Fruit fly (Drosophila melanogaster) whole organism, embryonic: ENCODE measurements around the gene Acp76A.

Experiments
- Ada2b ChIP-seq: fragments of 200-800 bp; sonication (Bioruptor generic); IDR thresholded peaks from 2 replicates; pipeline ENCODE4 v1.3.6; 2022; ENCODE audit warnings: missing biosample characterization, missing genetic modification characterization
- CG10267 ChIP-seq: fragments of 200-800 bp; sonication (Bioruptor generic); optimal IDR thresholded peaks from 2 replicates; lab custom pipeline; 2018; ENCODE audit warnings: missing biosample characterization, mild to moderate bottlenecking, missing genetic modification characterization, moderate library complexity
- CG10321 ChIP-seq: fragments of 200-800 bp; sonication (Bioruptor generic); IDR thresholded peaks from 2 replicates; pipeline ENCODE4 v1.3.6; 2022; ENCODE audit warnings: missing biosample characterization, missing genetic modification characterization
- CG10654 ChIP-seq: fragments of 200-800 bp; sonication (Bioruptor generic); optimal IDR thresholded peaks from 2 replicates; lab custom pipeline; 2016; ENCODE audit warnings: missing biosample characterization, missing genetic modification characterization
- CG11504 ChIP-seq: fragments of 200-800 bp; sonication (Bioruptor generic); optimal IDR thresholded peaks from 3 replicates; lab custom pipeline; 2019; ENCODE audit warnings: missing biosample characterization, mild to moderate bottlenecking, missing genetic modification characterization, moderate library complexity
- CG11560 ChIP-seq: fragments of 200-800 bp; sonication (Bioruptor generic); IDR thresholded peaks from 3 replicates; pipeline ENCODE4 v1.3.6; 2022; ENCODE audit warnings: missing biosample characterization, missing genetic modification characterization
- CG12104 ChIP-seq: fragments of 200-800 bp; sonication (Bioruptor generic); optimal IDR thresholded peaks from 3 replicates; lab custom pipeline; 2016; ENCODE audit warnings: missing biosample characterization, missing genetic modification characterization
- CG12299 ChIP-seq: fragments of 200-800 bp; sonication (Bioruptor generic); optimal IDR thresholded peaks from 2 replicates; lab custom pipeline; 2018; ENCODE audit warnings: missing biosample characterization, mild to moderate bottlenecking, missing genetic modification characterization
- CG1233 ChIP-seq: fragments of 200-800 bp; sonication (Bioruptor generic); optimal IDR thresholded peaks from 4 replicates; lab custom pipeline; 2018; ENCODE audit warnings: missing biosample characterization, mild to moderate bottlenecking, missing genetic modification characterization
- CG15479 ChIP-seq: fragments of 200-800 bp; sonication (Bioruptor generic); optimal IDR thresholded peaks from 3 replicates; lab custom pipeline; 2019; ENCODE audit warnings: missing biosample characterization, mild to moderate bottlenecking, missing genetic modification characterization, moderate library complexity
- CG1602 ChIP-seq: fragments of 200-800 bp; sonication (Bioruptor generic); optimal IDR thresholded peaks from 3 replicates; lab custom pipeline; 2016; ENCODE audit warnings: missing biosample characterization, missing genetic modification characterization
- CG2202 ChIP-seq: fragments of 200-800 bp; sonication (Bioruptor generic); optimal IDR thresholded peaks from 2 replicates; lab custom pipeline; 2018; ENCODE audit warnings: missing biosample characterization, mild to moderate bottlenecking, missing genetic modification characterization
- CG2678 ChIP-seq: fragments of 200-800 bp; sonication (Bioruptor generic); optimal IDR thresholded peaks from 3 replicates; lab custom pipeline; 2019; ENCODE audit warnings: missing biosample characterization, mild to moderate bottlenecking, missing genetic modification characterization, moderate library complexity
- CG31224 ChIP-seq: fragments of 200-800 bp; sonication (Bioruptor generic); IDR thresholded peaks from 2 replicates; pipeline ENCODE4 v1.3.6; 2022; ENCODE audit warnings: missing biosample characterization, missing genetic modification characterization
- CG32772 ChIP-seq: fragments of 200-800 bp; sonication (Bioruptor generic); IDR thresholded peaks from 2 replicates; pipeline ENCODE4 v1.3.6; 2022; ENCODE audit warnings: missing biosample characterization, missing genetic modification characterization
- CG3407 ChIP-seq: fragments of 200-800 bp; sonication (Bioruptor generic); optimal IDR thresholded peaks from 2 replicates; lab custom pipeline; 2018; ENCODE audit warnings: missing biosample characterization, mild to moderate bottlenecking, missing genetic modification characterization
- CG34224 ChIP-seq: fragments of 200-800 bp; sonication (Bioruptor generic); IDR thresholded peaks from 3 replicates; pipeline ENCODE4 v1.3.6; 2022; ENCODE audit warnings: missing biosample characterization, missing genetic modification characterization; ENCODE audit not compliant: partially characterized antibody
- CG4360 ChIP-seq: fragments of 200-800 bp; sonication (Bioruptor generic); IDR thresholded peaks from 2 replicates; pipeline ENCODE4 v1.3.6; 2022; ENCODE audit warnings: missing biosample characterization, missing genetic modification characterization
- CG8281 ChIP-seq: fragments of 200-800 bp; sonication (Bioruptor generic); optimal IDR thresholded peaks from 2 replicates; lab custom pipeline; 2018; ENCODE audit warnings: missing biosample characterization, mild to moderate bottlenecking, missing genetic modification characterization, moderate library complexity
- CG8290 ChIP-seq, 3 experiments: fragments of 200-800 bp; sonication (Bioruptor generic); optimal IDR thresholded peaks; 2 replicates each; lab custom pipeline; 2016 to 2019; ENCODE audit warnings: missing biosample characterization in 3 of 3, missing genetic modification characterization in 3 of 3, mild to moderate bottlenecking in 2 of 3, moderate library complexity in 1 of 3
- CG8765 ChIP-seq: fragments of 200-800 bp; sonication (Bioruptor generic); IDR thresholded peaks from 2 replicates; pipeline ENCODE4 v1.3.6; 2022; ENCODE audit warnings: missing biosample characterization, missing genetic modification characterization
- CG8944 ChIP-seq: fragments of 200-800 bp; sonication (Bioruptor generic); optimal IDR thresholded peaks from 3 replicates; lab custom pipeline; 2016; ENCODE audit warnings: missing biosample characterization, missing genetic modification characterization
- CG9817 ChIP-seq: fragments of 200-800 bp; sonication (Bioruptor generic); optimal IDR thresholded peaks from 2 replicates; lab custom pipeline; 2018; ENCODE audit warnings: missing biosample characterization, mild to moderate bottlenecking, missing genetic modification characterization, moderate library complexity
- CHES-1-like ChIP-seq: fragments of 200-800 bp; sonication (Bioruptor generic); optimal IDR thresholded peaks from 2 replicates; lab custom pipeline; 2016; ENCODE audit warnings: missing biosample characterization, missing genetic modification characterization
- CoRest ChIP-seq: fragments of 200-800 bp; sonication (Bioruptor generic); optimal IDR thresholded peaks from 3 replicates; lab custom pipeline; 2018; ENCODE audit warnings: missing biosample characterization, mild to moderate bottlenecking, missing genetic modification characterization, moderate library complexity
- Gug ChIP-seq: fragments of 200-800 bp; sonication (Bioruptor generic); IDR thresholded peaks from 4 replicates; pipeline ENCODE4 v1.3.6; 2022; ENCODE audit warnings: missing biosample characterization, missing genetic modification characterization
- Hsf ChIP-seq: fragments of 200-800 bp; sonication (Bioruptor generic); optimal IDR thresholded peaks from 3 replicates; lab custom pipeline; 2016; ENCODE audit warnings: missing biosample characterization, missing genetic modification characterization
- Sox100B ChIP-seq: fragments of 200-800 bp; sonication (Bioruptor generic); optimal IDR thresholded peaks from 3 replicates; lab custom pipeline; 2018; ENCODE audit warnings: missing biosample characterization, mild to moderate bottlenecking, missing genetic modification characterization
- Sox102F ChIP-seq: fragments of 200-800 bp; sonication (Bioruptor generic); optimal IDR thresholded peaks from 2 replicates; lab custom pipeline; 2018; ENCODE audit warnings: missing biosample characterization, mild to moderate bottlenecking, missing genetic modification characterization, moderate library complexity
- cad ChIP-seq: fragments of >200 bp; optimal IDR thresholded peaks from 2 replicates; lab custom pipeline; 2017; ENCODE audit warnings: missing biosample characterization, missing genetic modification characterization
- chif ChIP-seq, 2 experiments: fragments of 200-800 bp; sonication (Bioruptor generic); optimal IDR thresholded peaks; 3 replicates each; lab custom pipeline; 2016; ENCODE audit warnings: missing biosample characterization in 2 of 2, missing genetic modification characterization in 2 of 2
- crc ChIP-seq: fragments of 200-800 bp; sonication (Bioruptor generic); optimal IDR thresholded peaks from 2 replicates; lab custom pipeline; 2016; ENCODE audit warnings: missing biosample characterization, missing genetic modification characterization
- croc ChIP-seq: fragments of 200-800 bp; sonication (Bioruptor generic); conservative IDR thresholded peaks from 3 replicates; pipeline ENCODE4 v1.3.6; 2022; ENCODE audit warnings: missing biosample characterization, missing genetic modification characterization
- crol ChIP-seq: fragments of 200-800 bp; sonication (Bioruptor generic); IDR thresholded peaks from 2 replicates; pipeline ENCODE4 v1.3.6; 2022; ENCODE audit warnings: missing biosample characterization, missing genetic modification characterization
- disco-r ChIP-seq: fragments of 200-800 bp; sonication (Bioruptor generic); optimal IDR thresholded peaks from 2 replicates; lab custom pipeline; 2016; ENCODE audit warnings: missing biosample characterization, missing genetic modification characterization
- exex ChIP-seq: fragments of 200-800 bp; sonication (Bioruptor generic); optimal IDR thresholded peaks from 4 replicates; lab custom pipeline; 2018; ENCODE audit warnings: missing biosample characterization, mild to moderate bottlenecking, missing genetic modification characterization, moderate library complexity
- eyg ChIP-seq: fragments of 200-800 bp; sonication (Bioruptor generic); optimal IDR thresholded peaks from 3 replicates; lab custom pipeline; 2016; ENCODE audit warnings: missing biosample characterization, missing genetic modification characterization
- fd102C ChIP-seq: fragments of 200-800 bp; sonication (Bioruptor generic); optimal IDR thresholded peaks from 2 replicates; lab custom pipeline; 2018; ENCODE audit warnings: missing biosample characterization, mild to moderate bottlenecking, missing genetic modification characterization, moderate library complexity
- gcm ChIP-seq: fragments of 200-800 bp; sonication (Bioruptor generic); optimal IDR thresholded peaks from 2 replicates; lab custom pipeline; 2019; ENCODE audit warnings: missing biosample characterization, mild to moderate bottlenecking, missing genetic modification characterization, moderate library complexity
- gt ChIP-seq: fragments of 200-800 bp; sonication (Bioruptor generic); IDR thresholded peaks from 2 replicates; pipeline ENCODE4 v1.3.6; 2022; ENCODE audit warnings: missing biosample characterization, missing genetic modification characterization
- ham ChIP-seq: fragments of 200-800 bp; sonication (Bioruptor generic); IDR thresholded peaks from 2 replicates; pipeline ENCODE4 v1.3.6; 2022; ENCODE audit warnings: missing biosample characterization, missing genetic modification characterization
- ind ChIP-seq: fragments of 200-800 bp; sonication (Bioruptor generic); optimal IDR thresholded peaks from 3 replicates; lab custom pipeline; 2016; ENCODE audit warnings: missing biosample characterization, missing genetic modification characterization
- jumu ChIP-seq: fragments of 200-800 bp; sonication (Bioruptor generic); optimal IDR thresholded peaks from 3 replicates; lab custom pipeline; 2016; ENCODE audit warnings: missing biosample characterization, missing genetic modification characterization
- kay ChIP-seq: fragments of 200-800 bp; sonication (Bioruptor generic); optimal IDR thresholded peaks from 2 replicates; lab custom pipeline; 2016; ENCODE audit warnings: missing biosample characterization, missing genetic modification characterization
- mam ChIP-seq: fragments of 200-800 bp; sonication (Bioruptor generic); optimal IDR thresholded peaks from 3 replicates; lab custom pipeline; 2016; ENCODE audit warnings: missing biosample characterization, missing genetic modification characterization
- nom ChIP-seq: fragments of 200-800 bp; sonication (Bioruptor generic); optimal IDR thresholded peaks from 2 replicates; lab custom pipeline; 2017; ENCODE audit warnings: missing biosample characterization, missing genetic modification characterization, mild to moderate bottlenecking, moderate library complexity, missing genetic modification reagents
- phol ChIP-seq: fragments of 200-800 bp; sonication (Bioruptor generic); optimal IDR thresholded peaks from 3 replicates; lab custom pipeline; 2018; ENCODE audit warnings: missing biosample characterization, mild to moderate bottlenecking, missing genetic modification characterization, moderate library complexity
- shn ChIP-seq: fragments of 200-800 bp; sonication (Bioruptor generic); optimal IDR thresholded peaks from 3 replicates; lab custom pipeline; 2016; ENCODE audit warnings: missing biosample characterization, missing genetic modification characterization
- sr ChIP-seq: fragments of 200-800 bp; sonication (Bioruptor generic); IDR thresholded peaks from 3 replicates; pipeline ENCODE4 v1.3.6; 2022; ENCODE audit warnings: missing biosample characterization, missing genetic modification characterization
- ttk ChIP-seq: fragments of 200-800 bp; sonication (Bioruptor generic); IDR thresholded peaks from 2 replicates; pipeline ENCODE4 v2.1.2; 2022; ENCODE audit warnings: missing biosample characterization, missing genetic modification characterization
- tup ChIP-seq: fragments of 200-800 bp; sonication (Bioruptor generic); optimal IDR thresholded peaks from 2 replicates; lab custom pipeline; 2016; ENCODE audit warnings: missing biosample characterization, mild to moderate bottlenecking, missing genetic modification characterization, moderate library complexity

The Acp76A gene

DNA sequence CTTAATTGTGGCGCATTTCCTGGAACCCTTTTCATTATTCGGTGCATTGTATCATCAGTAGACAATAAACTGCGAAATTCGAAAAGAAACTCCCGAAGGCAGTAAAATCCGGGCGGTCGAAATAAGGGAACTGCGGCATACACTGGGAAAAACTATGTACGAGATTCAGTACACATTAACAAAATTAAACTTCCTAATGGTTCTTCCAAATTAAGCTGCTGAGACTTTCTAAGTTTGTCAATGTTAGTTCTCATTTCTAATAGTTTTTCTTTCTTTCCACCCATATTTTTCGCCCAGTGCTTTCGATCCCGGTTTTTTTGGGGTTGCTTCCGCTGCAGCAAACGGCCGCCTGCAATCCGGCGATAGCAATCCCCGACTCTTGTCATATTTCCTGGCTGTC, 27.0 kb downstream of the Acp76A start (continued):
- TF ChIP-seq CG1233 (GFP tag; lab: Kevin White, UChicago): peak; percentile 65
- TF ChIP-seq jumu (GFP tag; lab: Kevin White, UChicago): peak; percentile 35
- peak; percentile 70 for TF ChIP-seq shn (GFP tag; lab: Kevin White, UChicago)
- peak; percentile 18 for TF ChIP-seq crc (GFP tag; lab: Kevin White, UChicago)
- TF ChIP-seq Hsf: peak; percentile 82
- no peak for TF ChIP-seq CG34224
- TF ChIP-seq CG8281 (tag; lab: Kevin White, UChicago): peak; percentile 51
- TF ChIP-seq Ada2b (GFP tag; lab: Robert Waterston, UW): no peak
- peak; percentile 64 for TF ChIP-seq CG4360 (GFP tag; lab: Robert Waterston, UW)
- peak; percentile 72; the same call in 3 of the 4 replicates for TF ChIP-seq Gug (GFP tag; lab: Robert Waterston, UW)
- peak; percentile 44 for TF ChIP-seq CG3407 (GFP tag; lab: Kevin White, UChicago)
- peak; percentile 52 for TF ChIP-seq CG8290 (GFP tag; optimal IDR thresholded peaks at IDR 0.05; lab: Kevin White, UChicago)
- peak; percentile 21 to 31 for TF ChIP-seq CG8290 (tag; optimal IDR thresholded peaks at IDR 0.05; lab: Kevin White, UChicago)
- TF ChIP-seq tup (GFP tag; lab: Kevin White, UChicago): peak; percentile 50
- TF ChIP-seq CG11560: peak; percentile 53; the same call in 1 of the 3 replicates
- TF ChIP-seq gt (GFP tag; lab: Robert Waterston, UW): peak; percentile 69
- TF ChIP-seq Sox100B (GFP tag; lab: Kevin White, UChicago): peak; percentile 62
- peak; percentile 2 for TF ChIP-seq disco-r (GFP tag; lab: Kevin White, UChicago)
- peak; percentile 85 for TF ChIP-seq Sox102F
- peak; percentile 82 for TF ChIP-seq CG11504 (tag; lab: Kevin White, UChicago)
- 0 out of 2 replicates have a peak, but pooled peaks have one; percentile 13 for TF ChIP-seq CG10321
- TF ChIP-seq CG8765 (GFP tag; lab: Robert Waterston, UW): peak; percentile 81
- peak; percentile 65 for TF ChIP-seq CG10654 (GFP tag; lab: Kevin White, UChicago)
- 0 out of 3 replicates have a peak, but pooled peaks have one; percentile 40 for TF ChIP-seq sr (GFP tag; lab: Robert Waterston, UW)
- TF ChIP-seq nom: no peak
- no peak for TF ChIP-seq exex (tag; lab: Kevin White, UChicago)
- peak; percentile 71 for TF ChIP-seq ind (GFP tag; lab: Kevin White, UChicago)
- peak; percentile 85 for TF ChIP-seq CG32772 (GFP tag; lab: Robert Waterston, UW)
- TF ChIP-seq ham: no peak
- TF ChIP-seq croc (GFP tag; lab: Robert Waterston, UW): peak; percentile 79
- no peak for TF ChIP-seq CG31224 (GFP tag; lab: Robert Waterston, UW)
- peak; percentile 55 for TF ChIP-seq CG12104 (GFP tag; lab: Kevin White, UChicago)
- peak; percentile 82 for TF ChIP-seq phol (tag; lab: Kevin White, UChicago)
- TF ChIP-seq ttk (GFP tag; lab: Robert Waterston, UW): peak; percentile 87
- peak; percentile 41 for TF ChIP-seq CG10267 (tag; lab: Kevin White, UChicago)
- TF ChIP-seq crol (GFP tag; lab: Robert Waterston, UW): no peak
- TF ChIP-seq CG15479 (GFP tag; lab: Kevin White, UChicago): no peak
- peak; percentile 33 for TF ChIP-seq mam (GFP tag; lab: Kevin White, UChicago)
- TF ChIP-seq CG9817 (tag; lab: Kevin White, UChicago): peak; percentile 13
- TF ChIP-seq CG12299 (tag; lab: Kevin White, UChicago): peak; percentile 25
- TF ChIP-seq CHES-1-like (GFP tag; lab: Kevin White, UChicago): peak; percentile 41
- peak; percentile 74 to 86 for TF ChIP-seq chif (GFP tag; optimal IDR thresholded peaks at IDR 0.05; lab: Kevin White, UChicago)
- peak; percentile 83 for TF ChIP-seq CG2678 (tag; lab: Kevin White, UChicago)
- peak; percentile 64 for TF ChIP-seq gcm (GFP tag; lab: Kevin White, UChicago)
- TF ChIP-seq cad (GFP tag; lab: Kevin White, UChicago): no peak
- no peak for TF ChIP-seq fd102C (GFP tag; lab: Kevin White, UChicago)
- peak; percentile 62 for TF ChIP-seq eyg (GFP tag; lab: Kevin White, UChicago)
- peak; percentile 79 for TF ChIP-seq CoRest (tag; lab: Kevin White, UChicago)
- peak; percentile 70 for TF ChIP-seq CG2202 (tag; lab: Kevin White, UChicago)
- TF ChIP-seq CG8944: peak; percentile 78
- peak; percentile 63 for TF ChIP-seq kay (GFP tag; lab: Kevin White, UChicago)
- peak; percentile 58 for TF ChIP-seq CG1602 (GFP tag; lab: Kevin White, UChicago)
